Worm (Caenorhabditis elegans): ENCODE data around the gene ced-3.

- TF ChIP-seq tlp-1 (tag; optimal IDR thresholded peaks at IDR 0.05), result no peak
- TF ChIP-seq nhr-76 (tag; optimal IDR thresholded peaks at IDR 0.05), result no peak
- no peak for TF ChIP-seq isw-1 (GFP tag; IDR thresholded peaks at IDR 0.05)
- TF ChIP-seq jun-1 (tag; optimal IDR thresholded peaks at IDR 0.05), result no peak
- no peak for TF ChIP-seq ces-1 (GFP tag; optimal IDR thresholded peaks at IDR 0.05)
Measured at ce11 chrIV:13247780-13248179, 43.8 kb upstream of the ced-3 start.

Data from whole organism, L1 larva.